Worm (Caenorhabditis elegans) whole organism, young adult: Measurements from ENCODE around the gene str-57.

Source experiments
- ama-1 ChIP-seq, 3 experiments: fragments of 150-350 bp in 1 of 3; sonication (generic microtip) in 2 of 3; optimal IDR thresholded peaks; 2 replicates each; lab custom pipeline; 2014 to 2018; ENCODE audit warnings: missing biosample characterization in 2 of 3, missing genetic modification characterization in 2 of 3, missing genetic modification reagents in 2 of 3
- aptf-2 ChIP-seq: fragments of 200-800 bp; sonication (Bioruptor generic); conservative IDR thresholded peaks from 2 replicates; pipeline ENCODE4 v1.3.6; 2022; ENCODE audit warnings: missing genetic modification reagents, missing genetic modification characterization, missing compliant biosample characterization
- madf-3 ChIP-seq: fragments of 200-800 bp; sonication (Bioruptor generic); IDR thresholded peaks from 2 replicates; pipeline ENCODE4 v1.3.6; 2022; ENCODE audit warnings: missing genetic modification reagents, missing genetic modification characterization, missing compliant biosample characterization
- madf-6 ChIP-seq: fragments of 200-800 bp; sonication (Bioruptor generic); IDR thresholded peaks from 2 replicates; pipeline ENCODE4 v1.3.6; 2022; ENCODE audit warnings: missing genetic modification reagents, missing genetic modification characterization, missing compliant biosample characterization
- pha-4 ChIP-seq: fragments of 150-350 bp; sonication (generic microtip); optimal IDR thresholded peaks from 2 replicates; lab custom pipeline; 2014; ENCODE audit warnings: missing biosample characterization, missing genetic modification reagents, missing genetic modification characterization

ce11 chrV:15920273-15920672, 49.8 kb downstream of the str-57 start, which contains the start of gene F35E8.10:
- TF ChIP-seq aptf-2 (GFP tag; lab: Robert Waterston, UW) (no peak), madf-6 (GFP tag; lab: Robert Waterston, UW) (no peak), madf-3 (GFP tag; lab: Robert Waterston, UW) (no peak), ama-1 (optimal IDR thresholded peaks at IDR 0.05; lab: Kevin White, UChicago) (no peak), ama-1 (GFP tag; optimal IDR thresholded peaks at IDR 0.05; lab: Kevin White, UChicago) (no peak), pha-4 (tag; lab: Kevin White, UChicago) (no peak)
